Fruit fly (Drosophila melanogaster): ENCODE data around the gene gcm2.

Gene gcm2

DNA sequence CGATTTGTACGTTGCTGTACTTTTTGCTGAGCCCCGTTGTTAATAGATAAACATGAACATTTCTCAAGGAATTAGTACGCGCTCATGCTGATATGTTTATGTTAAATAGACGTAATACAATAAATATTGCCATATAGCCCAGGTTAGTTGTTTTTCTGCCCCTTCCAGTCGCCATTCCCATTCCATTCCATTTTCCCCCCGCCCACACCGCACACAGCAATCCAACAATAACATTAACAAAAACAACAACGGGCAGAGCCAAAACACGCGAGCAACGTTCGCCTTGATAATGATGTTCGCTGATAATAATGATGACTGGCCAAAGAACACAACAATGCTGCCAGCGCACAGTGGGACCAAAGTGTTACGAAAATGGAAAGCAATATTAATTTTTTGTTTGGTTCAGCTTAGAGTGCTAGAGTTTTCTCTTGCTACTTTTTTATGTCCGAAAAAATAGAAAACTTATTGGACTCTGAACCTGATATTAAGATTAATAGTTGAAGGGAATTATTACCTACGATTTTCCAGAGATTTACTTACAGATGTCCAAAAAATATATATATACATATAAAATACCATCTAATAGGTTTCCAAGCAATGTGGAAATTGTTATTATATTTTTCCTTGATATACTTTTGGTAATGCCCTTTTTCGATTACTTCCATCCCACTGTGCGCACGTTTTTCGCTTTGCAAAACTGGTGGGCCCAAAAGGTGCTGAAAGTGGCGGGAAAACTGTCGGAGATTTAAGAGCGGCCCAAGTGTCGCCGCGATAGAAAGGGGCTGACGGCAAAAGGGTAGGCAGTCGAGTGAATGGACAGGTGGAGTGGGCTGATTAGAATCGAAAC is 38.6 kb upstream of the gcm2 start (continued):
- TF ChIP-seq CG7357 (GFP tag; IDR thresholded peaks at IDR 0.05) (peak; percentile 83), gt (GFP tag; IDR thresholded peaks at IDR 0.05) (peak; percentile 38), CG17802 (tag; optimal IDR thresholded peaks at IDR 0.05) (peak; percentile 62), ap (GFP tag; IDR thresholded peaks at IDR 0.05) (peak; percentile 82), Abd-B (GFP tag; optimal IDR thresholded peaks at IDR 0.05) (peak; percentile 96), pros (GFP tag; optimal IDR thresholded peaks at IDR 0.05) (peak; percentile 44), tna (GFP tag; IDR thresholded peaks at IDR 0.05; ENCODE audit: partially characterized antibody) (0 out of 2 replicates have a peak, but pooled peaks have one; percentile 22), MBD-R2 (GFP tag; IDR thresholded peaks at IDR 0.05) (peak; percentile 67), Drgx (GFP tag; IDR thresholded peaks at IDR 0.05) (peak; percentile 92), bsh (GFP tag; optimal IDR thresholded peaks at IDR 0.05) (peak; percentile 93 to 97), stwl (tag; optimal IDR thresholded peaks at IDR 0.05) (peak; percentile 56), CG2202 (tag; optimal IDR thresholded peaks at IDR 0.05) (peak; percentile 87), Camta (GFP tag; optimal IDR thresholded peaks at IDR 0.05) (peak; percentile 83), slou (GFP tag; optimal IDR thresholded peaks at IDR 0.05) (peak; percentile 92), CG4820 (GFP tag; optimal IDR thresholded peaks at IDR 0.05) (peak; percentile 94), CG9932 (GFP tag; IDR thresholded peaks at IDR 0.05) (peak; percentile 89), CG1603 (tag; optimal IDR thresholded peaks at IDR 0.05) (peak; percentile 34), TFAM (GFP tag; optimal IDR thresholded peaks at IDR 0.05) (peak; percentile 84), sug (tag; optimal IDR thresholded peaks at IDR 0.05) (peak; percentile 94), CG6813 (GFP tag; optimal IDR thresholded peaks at IDR 0.05) (peak; percentile 94), CG10979 (tag; optimal IDR thresholded peaks at IDR 0.05) (peak; percentile 96), Deaf1 (tag; optimal IDR thresholded peaks at IDR 0.05) (peak; percentile 87), Dek (tag; optimal IDR thresholded peaks at IDR 0.05) (peak; percentile 94), CG4424 (GFP tag; optimal IDR thresholded peaks at IDR 0.05) (peak; percentile 97), zen2 (GFP tag; IDR thresholded peaks at IDR 0.05; ENCODE audit: partially characterized antibody) (no peak), CG8089 (GFP tag; optimal IDR thresholded peaks at IDR 0.05) (peak; percentile 74), vnd (GFP tag; IDR thresholded peaks at IDR 0.05; ENCODE audit: partially characterized antibody) (peak; percentile 37; the same call in 1 of the 3 replicates), CG14441 (GFP tag; IDR thresholded peaks at IDR 0.05) (peak; percentile 89), CG11560 (tag; IDR thresholded peaks at IDR 0.05) (peak; percentile 81), ken (GFP tag; IDR thresholded peaks at IDR 0.05) (peak; percentile 71; the same call in 2 of the 3 replicates), croc (GFP tag; conservative IDR thresholded peaks at IDR 0.05) (peak; percentile 87), phol (tag; optimal IDR thresholded peaks at IDR 0.05) (peak; percentile 96), mld (GFP tag; IDR thresholded peaks at IDR 0.05; ENCODE audit: partially characterized antibody) (no peak), Mad (GFP tag; optimal IDR thresholded peaks at IDR 0.05) (peak; percentile 84), CG14667 (GFP tag; IDR thresholded peaks at IDR 0.05) (peak; percentile 68), C15 (GFP tag; IDR thresholded peaks at IDR 0.05) (peak; percentile 71; the same call in 2 of the 3 replicates), trh (GFP tag; optimal IDR thresholded peaks at IDR 0.05) (peak; percentile 87), CHES-1-like (GFP tag; optimal IDR thresholded peaks at IDR 0.05) (peak; percentile 86), Rx (GFP tag; IDR thresholded peaks at IDR 0.05) (peak; percentile 72), CG18476 (GFP tag; optimal IDR thresholded peaks at IDR 0.05) (peak; percentile 97), CG10321 (GFP tag; IDR thresholded peaks at IDR 0.05) (no peak; the same call in 1 of the 2 replicates), toy (GFP tag; IDR thresholded peaks at IDR 0.05) (peak; percentile 72), CG17912 (GFP tag; optimal IDR thresholded peaks at IDR 0.05) (peak; percentile 58), CG10462 (GFP tag; optimal IDR thresholded peaks at IDR 0.05) (peak; percentile 94), CG6272 (GFP tag; IDR thresholded peaks at IDR 0.05) (peak; percentile 73; the same call in 1 of the 2 replicates), CG1647 (GFP tag; optimal IDR thresholded peaks at IDR 0.05) (peak; percentile 89), Hr51 (GFP tag; optimal IDR thresholded peaks at IDR 0.05) (peak; percentile 91 to 98), crc (GFP tag; optimal IDR thresholded peaks at IDR 0.05) (peak; percentile 58)

All from whole organism, embryonic.